Fruit fly (Drosophila melanogaster): Measurements from ENCODE around the gene Rok.

DNA sequence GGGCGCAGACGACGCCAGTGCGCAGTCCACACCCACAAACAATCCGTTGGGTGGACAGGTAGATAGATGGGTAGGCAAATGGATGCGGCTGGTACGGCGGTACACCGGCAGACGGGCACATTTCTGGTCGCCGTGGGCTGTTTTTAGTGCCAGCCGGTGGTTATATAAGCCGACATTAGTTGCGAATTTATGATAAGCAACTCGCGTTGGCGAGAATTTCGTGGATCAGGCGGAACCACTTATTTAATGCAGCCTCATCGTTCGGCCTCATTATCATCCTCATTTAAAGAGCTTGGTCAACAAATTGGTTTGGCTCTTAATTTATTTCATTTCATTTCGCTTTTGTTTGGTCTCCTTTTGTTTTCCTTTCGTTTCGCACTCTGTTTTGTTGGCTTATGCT, 18.5 kb downstream of the Rok start:
- TF ChIP-seq CG1620 (GFP tag; optimal IDR thresholded peaks at IDR 0.05) (no peak), CG12768 (GFP tag; optimal IDR thresholded peaks at IDR 0.05) (no peak), Crg-1 (GFP tag; optimal IDR thresholded peaks at IDR 0.05) (no peak), ovo (GFP tag; optimal IDR thresholded peaks at IDR 0.05) (no peak), pad (GFP tag; optimal IDR thresholded peaks at IDR 0.05) (no peak), CG7045 (GFP tag; optimal IDR thresholded peaks at IDR 0.05) (no peak)

Measured in whole organism, adult.